Fruit fly (Drosophila melanogaster) whole organism, adult: Measurements from ENCODE around the gene Akr1B.

Experiments used
- CG14711 ChIP-seq: fragments of 200-800 bp; sonication (Bioruptor generic); optimal IDR thresholded peaks from 2 replicates; lab custom pipeline; 2018; ENCODE audit warnings: missing biosample characterization, mild to moderate bottlenecking, missing genetic modification characterization, moderate library complexity
- CG33017 ChIP-seq: fragments of 200-800 bp; sonication (Bioruptor generic); optimal IDR thresholded peaks from 2 replicates; lab custom pipeline; 2018; ENCODE audit warnings: missing biosample characterization, mild to moderate bottlenecking, missing genetic modification characterization, moderate library complexity
- CG7045 ChIP-seq: fragments of 200-800 bp; sonication (Bioruptor generic); optimal IDR thresholded peaks from 2 replicates; lab custom pipeline; 2017; ENCODE audit warnings: missing biosample characterization, mild to moderate bottlenecking, missing genetic modification characterization
- CG7101 ChIP-seq: fragments of 200-800 bp; sonication (Bioruptor generic); optimal IDR thresholded peaks from 2 replicates; lab custom pipeline; 2018; ENCODE audit warnings: missing biosample characterization, mild to moderate bottlenecking, missing genetic modification characterization, moderate library complexity
- Clk ChIP-seq: fragments of 200-800 bp; sonication (Bioruptor generic); optimal IDR thresholded peaks from 2 replicates; lab custom pipeline; 2017; ENCODE audit warnings: missing biosample characterization, missing genetic modification characterization
- Hr96 ChIP-seq: fragments of 200-800 bp; sonication (Bioruptor generic); optimal IDR thresholded peaks from 2 replicates; lab custom pipeline; 2016; ENCODE audit warnings: missing biosample characterization, missing genetic modification characterization
- bab1 ChIP-seq: fragments of 200-800 bp; sonication (Bioruptor generic); optimal IDR thresholded peaks from 3 replicates; lab custom pipeline; 2019; ENCODE audit warnings: missing biosample characterization, mild to moderate bottlenecking, missing genetic modification characterization, moderate library complexity
- kay ChIP-seq: fragments of 200-800 bp; sonication (Bioruptor generic); peaks from one replicate; lab custom pipeline; 2016; ENCODE audit warnings: missing biosample characterization, missing genetic modification characterization, borderline replicate concordance
- pad ChIP-seq: fragments of 200-800 bp; sonication (Bioruptor generic); optimal IDR thresholded peaks from 3 replicates; lab custom pipeline; 2017; ENCODE audit warnings: missing biosample characterization, missing genetic modification characterization, mild to moderate bottlenecking, moderate library complexity, missing genetic modification reagents
- tj ChIP-seq: fragments of 200-800 bp; sonication (Bioruptor generic); optimal IDR thresholded peaks from 3 replicates; lab custom pipeline; 2017; ENCODE audit warnings: missing biosample characterization, mild to moderate bottlenecking, missing genetic modification characterization, moderate library complexity
- toe ChIP-seq: fragments of 200-800 bp; sonication (Bioruptor generic); optimal IDR thresholded peaks from 2 replicates; lab custom pipeline; 2016; ENCODE audit warnings: missing biosample characterization, missing genetic modification characterization

DNA sequence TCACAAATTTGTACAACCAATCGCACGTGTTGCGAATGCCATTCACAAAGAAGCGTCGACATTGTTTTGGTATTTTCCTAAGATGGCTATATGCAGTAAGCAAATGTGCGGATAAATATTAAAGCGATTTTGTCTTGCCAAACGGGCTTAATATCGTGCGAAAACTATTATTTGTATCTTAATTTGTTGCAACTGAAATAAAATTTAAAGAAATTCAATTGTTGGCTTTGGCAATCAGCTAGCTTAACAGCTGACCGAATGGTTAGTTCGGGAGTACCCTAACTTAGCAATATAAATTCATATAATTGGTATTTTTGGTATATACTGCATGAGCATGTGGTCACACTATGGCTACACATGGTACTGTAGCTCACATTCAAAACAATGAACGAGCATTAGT lies 24.2 kb upstream of the Akr1B start, which contains the start of the genes RIOK1 and Polr3H:
- TF ChIP-seq tj (GFP tag; lab: Kevin White, UChicago) (peak; percentile 11), kay (GFP tag; lab: Kevin White, UChicago) (no peak), bab1 (GFP tag; lab: Kevin White, UChicago) (peak; percentile 76), CG7101 (peak; percentile 53), CG14711 (tag; lab: Kevin White, UChicago) (peak; percentile 67), Clk (peak; percentile 27), toe (GFP tag; lab: Kevin White, UChicago) (peak; percentile 35), Hr96 (peak; percentile 59), CG7045 (GFP tag; lab: Kevin White, UChicago) (peak; percentile 27), pad (peak; percentile 17), CG33017 (tag; lab: Kevin White, UChicago) (no peak)
